Fruit fly (Drosophila melanogaster): Measurements from ENCODE around the gene Cp19.

Cp19 gene

dm6 chr3L:8765493-8765892 lies 35.8 kb downstream of the Cp19 start (continued):
- TF ChIP-seq Awh (GFP tag; IDR thresholded peaks at IDR 0.05) (peak; percentile 70), Atf6 (GFP tag; IDR thresholded peaks at IDR 0.05) (no peak), slp2 (GFP tag; optimal IDR thresholded peaks at IDR 0.05) (no peak), dimm (GFP tag; IDR thresholded peaks at IDR 0.05) (peak; percentile 7; the same call in 1 of the 2 replicates), Ravus (GFP tag; IDR thresholded peaks at IDR 0.05) (peak; percentile 6; the same call in 1 of the 2 replicates), CG3726 (GFP tag; IDR thresholded peaks at IDR 0.05) (peak; percentile 7; the same call in 1 of the 3 replicates), Xrp1 (GFP tag; IDR thresholded peaks at IDR 0.05) (peak; percentile 67), ci (GFP tag; IDR thresholded peaks at IDR 0.05) (peak; percentile 88), vvl (GFP tag; IDR thresholded peaks at IDR 0.05) (peak; percentile 71), H15 (GFP tag; IDR thresholded peaks at IDR 0.05) (peak; percentile 66), CG14710 (tag; optimal IDR thresholded peaks at IDR 0.05) (peak; percentile 37), ranshi (GFP tag; IDR thresholded peaks at IDR 0.05) (peak; percentile 42), CG1233 (GFP tag; optimal IDR thresholded peaks at IDR 0.05) (peak; percentile 14), CG8765 (GFP tag; IDR thresholded peaks at IDR 0.05) (peak; percentile 18; the same call in 1 of the 2 replicates)

- TF ChIP-seq CG1233 (GFP tag; optimal IDR thresholded peaks at IDR 0.05): peak; percentile 72
- peak; percentile 92 for TF ChIP-seq CG1647 (GFP tag; optimal IDR thresholded peaks at IDR 0.05)
- peak; percentile 97 for TF ChIP-seq Mad (GFP tag; optimal IDR thresholded peaks at IDR 0.05)
- TF ChIP-seq CG11695 (GFP tag; IDR thresholded peaks at IDR 0.05): peak; percentile 98
- TF ChIP-seq stc (GFP tag; IDR thresholded peaks at IDR 0.05): peak; percentile 96
- TF ChIP-seq bigmax (GFP tag; optimal IDR thresholded peaks at IDR 0.05): no peak
- peak; percentile 94 for TF ChIP-seq schlank (tag; optimal IDR thresholded peaks at IDR 0.05)
- TF ChIP-seq gro (GFP tag; optimal IDR thresholded peaks at IDR 0.05): peak; percentile 88
- peak; percentile 98 for TF ChIP-seq unpg (GFP tag; optimal IDR thresholded peaks at IDR 0.05)
- TF ChIP-seq Bdp1 (GFP tag; optimal IDR thresholded peaks at IDR 0.05): peak; percentile 91
- no peak for TF ChIP-seq hth (optimal IDR thresholded peaks at IDR 0.05)
- TF ChIP-seq Dip3 (GFP tag; optimal IDR thresholded peaks at IDR 0.05): peak; percentile 98
- TF ChIP-seq bsh (GFP tag; optimal IDR thresholded peaks at IDR 0.05): peak; percentile 97 to 99
- TF ChIP-seq trh (GFP tag; optimal IDR thresholded peaks at IDR 0.05): peak; percentile 89
- TF ChIP-seq CG34224 (GFP tag; IDR thresholded peaks at IDR 0.05; ENCODE audit: partially characterized antibody): peak; percentile 55; the same call in 2 of the 3 replicates
- no peak for TF ChIP-seq zen2 (GFP tag; IDR thresholded peaks at IDR 0.05; ENCODE audit: partially characterized antibody)
- no peak for TF ChIP-seq Hr39 (optimal IDR thresholded peaks at IDR 0.05)
- TF ChIP-seq HLH4C (GFP tag; IDR thresholded peaks at IDR 0.05; ENCODE audit: partially characterized antibody): no peak; the same call in 2 of the 3 replicates
- peak in 1 of 3 experiments; percentile 99 for TF ChIP-seq lola (GFP tag; optimal IDR thresholded peaks at IDR 0.05)
- TF ChIP-seq HmgD (GFP tag; optimal IDR thresholded peaks at IDR 0.05): peak; percentile 82
- TF ChIP-seq Lpt (GFP tag; optimal IDR thresholded peaks at IDR 0.05): no peak
- TF ChIP-seq CrebB (tag; optimal IDR thresholded peaks at IDR 0.05): peak; percentile 96
- peak; percentile 98 for TF ChIP-seq CG11456 (GFP tag; IDR thresholded peaks at IDR 0.05)
- peak; percentile 66 for TF ChIP-seq CG34376 (GFP tag; optimal IDR thresholded peaks at IDR 0.05)
- no peak for TF ChIP-seq CG15479 (GFP tag; optimal IDR thresholded peaks at IDR 0.05)
- peak; percentile 88 for TF ChIP-seq CG3163 (GFP tag; optimal IDR thresholded peaks at IDR 0.05)
- TF ChIP-seq jing (GFP tag; optimal IDR thresholded peaks at IDR 0.05): peak; percentile 98
- TF ChIP-seq CG32532 (GFP tag; IDR thresholded peaks at IDR 0.05): peak; percentile 98
- TF ChIP-seq CG17359 (tag; optimal IDR thresholded peaks at IDR 0.05): peak; percentile 95
- peak; percentile 97 for TF ChIP-seq CG2202 (tag; optimal IDR thresholded peaks at IDR 0.05)
- TF ChIP-seq esg (GFP tag; conservative IDR thresholded peaks at IDR 0.05): peak; percentile 99
- TF ChIP-seq CG8388 (GFP tag; optimal IDR thresholded peaks at IDR 0.05): peak; percentile 97
- TF ChIP-seq CG6791 (GFP tag; IDR thresholded peaks at IDR 0.05; ENCODE audit: partially characterized antibody): peak; percentile 55; the same call in 2 of the 3 replicates
- TF ChIP-seq CG15601 (tag; optimal IDR thresholded peaks at IDR 0.05): peak; percentile 97
- peak; percentile 87 for TF ChIP-seq CG2199 (GFP tag; IDR thresholded peaks at IDR 0.05)
- TF ChIP-seq ems (GFP tag; optimal IDR thresholded peaks at IDR 0.05): peak; percentile 94
- TF ChIP-seq chif (GFP tag; optimal IDR thresholded peaks at IDR 0.05): peak; percentile 97 to 98
Observed at dm6 chr3L:8765969-8766538, 36.4 kb downstream of the Cp19 start.
